Worm (Caenorhabditis elegans): ENCODE measurements around the gene somi-1.

ce11 chrV:13427378-13427777 lies 36.2 kb upstream of the somi-1 start:
- TF ChIP-seq lsy-2 (tag; optimal IDR thresholded peaks at IDR 0.05) (no peak), unc-62 (GFP tag; optimal IDR thresholded peaks at IDR 0.05) (no peak), ceh-43 (GFP tag; optimal IDR thresholded peaks at IDR 0.05) (no peak), unc-39 (tag; optimal IDR thresholded peaks at IDR 0.05) (no peak), nhr-76 (tag; optimal IDR thresholded peaks at IDR 0.05) (no peak), elt-1 (tag; optimal IDR thresholded peaks at IDR 0.05; ENCODE audit: borderline replicate concordance, insufficient read depth) (no peak), nhr-28 (tag; optimal IDR thresholded peaks at IDR 0.05) (no peak)

Measured in whole organism, mixed stage, embryonic.